Worm (Caenorhabditis elegans): ENCODE results near the gene dhs-31.

dhs-31 gene

DNA sequence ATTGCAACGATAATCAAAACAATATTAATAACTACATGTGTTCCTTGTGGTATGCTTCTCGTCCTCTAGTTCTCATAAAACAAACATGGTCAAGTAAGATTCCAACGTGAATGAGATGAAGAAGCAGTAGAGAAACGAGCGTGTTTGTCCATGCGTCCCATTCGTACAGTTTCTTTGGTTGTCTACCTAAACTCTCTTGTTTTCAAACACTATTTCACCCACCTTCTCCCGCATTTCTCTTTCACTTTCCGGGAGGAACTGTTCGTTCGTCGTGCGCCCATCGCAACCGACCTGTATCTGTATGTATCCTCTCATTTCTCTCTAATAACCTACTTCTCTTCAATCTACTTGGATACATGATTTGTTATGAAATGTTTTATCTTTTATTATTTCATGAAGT, 32.9 kb downstream of the dhs-31 start (continued):
- TF ChIP-seq aly-2 (tag; optimal IDR thresholded peaks at IDR 0.05): no peak
- TF ChIP-seq mxl-3 (GFP tag; optimal IDR thresholded peaks at IDR 0.05): peak; percentile 54
- no peak for TF ChIP-seq jun-1 (tag; optimal IDR thresholded peaks at IDR 0.05)
- TF ChIP-seq dve-1 (tag; optimal IDR thresholded peaks at IDR 0.05; ENCODE audit: insufficient read depth): peak; percentile 46
- TF ChIP-seq nhr-111 (GFP tag; optimal IDR thresholded peaks at IDR 0.05): no peak
- peak; percentile 50 for TF ChIP-seq hlh-11 (tag; optimal IDR thresholded peaks at IDR 0.05)
- no peak for TF ChIP-seq lin-38 (GFP tag; IDR thresholded peaks at IDR 0.05)
- TF ChIP-seq nhr-25 (tag; optimal IDR thresholded peaks at IDR 0.05; ENCODE audit: borderline replicate concordance, insufficient read depth): no peak
- no peak for TF ChIP-seq ZK546.5 (tag; optimal IDR thresholded peaks at IDR 0.05)
- no peak for TF ChIP-seq php-3 (GFP tag; IDR thresholded peaks at IDR 0.05)
- TF ChIP-seq vab-7 (GFP tag; IDR thresholded peaks at IDR 0.05): no peak
- TF ChIP-seq fos-1 (tag; optimal IDR thresholded peaks at IDR 0.05): no peak
- no peak for TF ChIP-seq egl-43 (GFP tag; IDR thresholded peaks at IDR 0.05)
- no peak for TF ChIP-seq T20F7.1 (GFP tag; optimal IDR thresholded peaks at IDR 0.05)
- 0 out of 2 replicates have a peak, but pooled peaks have one; percentile 50 for TF ChIP-seq hmg-1.1 (GFP tag; IDR thresholded peaks at IDR 0.05)
- peak; percentile 30 for TF ChIP-seq mes-2 (tag; optimal IDR thresholded peaks at IDR 0.05; ENCODE audit: poor library complexity, severe bottlenecking)
- no peak for TF ChIP-seq daf-16 (GFP tag; optimal IDR thresholded peaks at IDR 0.05)
- peak; percentile 20 for TF ChIP-seq daf-16 (tag; optimal IDR thresholded peaks at IDR 0.05)
- no peak for TF ChIP-seq unc-62 (GFP tag; optimal IDR thresholded peaks at IDR 0.05 in 1 of 2)
- no peak for TF ChIP-seq unc-62 (tag; optimal IDR thresholded peaks at IDR 0.05)
- TF ChIP-seq lsy-2 (tag; optimal IDR thresholded peaks at IDR 0.05): peak in 1 of 2 experiments; percentile 31
- TF ChIP-seq nhr-77 (tag; optimal IDR thresholded peaks at IDR 0.05): peak; percentile 5
- no peak for TF ChIP-seq unc-39 (tag; optimal IDR thresholded peaks at IDR 0.05)
- TF ChIP-seq F44E2.7 (GFP tag; IDR thresholded peaks at IDR 0.05): no peak
- no peak for TF ChIP-seq mdt-29 (GFP tag; IDR thresholded peaks at IDR 0.05)
- no peak for TF ChIP-seq zfp-2 (tag; optimal IDR thresholded peaks at IDR 0.05)
- 0 out of 4 replicates have a peak, but pooled peaks of 1 of the 2 experiments have one; percentile 16 for TF ChIP-seq madf-5 (GFP tag; IDR thresholded peaks at IDR 0.05)

DNA sequence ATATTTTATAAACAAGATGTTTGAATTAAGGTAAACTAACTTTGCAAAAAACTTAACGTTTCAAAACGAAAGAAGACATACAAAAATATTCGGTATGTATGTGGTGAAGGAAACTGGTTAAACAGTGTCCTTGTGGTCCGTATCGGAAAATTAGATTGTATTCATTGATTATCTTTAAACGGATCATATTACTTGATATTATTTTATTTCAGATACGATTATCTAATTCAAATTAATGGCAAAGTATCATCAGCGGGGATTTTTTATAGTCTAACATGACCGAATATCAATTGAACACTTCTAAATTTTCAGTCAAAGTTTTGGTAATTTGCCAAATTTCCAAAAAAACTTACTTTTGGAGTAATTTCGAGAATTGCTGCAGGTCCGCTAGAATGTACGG, 33.9 kb downstream of the dhs-31 start, which contains the start of gene C47E12.13:
Gene C47E12.13, minus strand, starts transcription at position 101 of the 400 bp plus-strand sequence.
- TF ChIP-seq mxl-3 (GFP tag; optimal IDR thresholded peaks at IDR 0.05) (no peak), unc-39 (tag; optimal IDR thresholded peaks at IDR 0.05) (no peak), lin-15B (tag; optimal IDR thresholded peaks at IDR 0.05) (no peak), mxl-2 (GFP tag; conservative IDR thresholded peaks at IDR 0.05) (no peak)

DNA sequence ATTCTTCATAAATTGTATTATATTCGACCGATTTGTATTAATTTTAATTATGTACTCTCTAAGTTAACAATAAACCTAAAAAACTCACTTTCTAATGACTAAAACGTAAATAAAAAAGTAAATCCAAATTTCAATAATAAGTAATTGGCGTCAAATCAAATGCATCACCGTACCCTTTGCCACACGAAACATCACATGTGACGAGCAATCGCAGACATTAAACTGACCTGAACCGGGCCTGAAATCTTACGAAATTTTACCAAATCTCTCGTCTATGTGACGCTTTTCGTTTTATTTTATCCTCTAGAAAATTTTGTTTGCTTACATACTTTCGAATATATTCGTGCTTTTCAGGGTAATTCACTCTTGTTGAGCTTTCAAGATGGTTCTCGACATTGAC, 37.3 kb downstream of the dhs-31 start, which contains the start of the genes C47E12.2 and sars-1:
Gene C47E12.2, minus strand, starts transcription at position 131 of the 400 bp plus-strand sequence.
Gene sars-1, plus strand, starts transcription at position 355 of the 400 bp plus-strand sequence.
- TF ChIP-seq hif-1 (tag; optimal IDR thresholded peaks at IDR 0.05) (no peak), mes-2 (tag; optimal IDR thresholded peaks at IDR 0.05; ENCODE audit: poor library complexity, severe bottlenecking) (peak; percentile 44), zip-2 (tag; optimal IDR thresholded peaks at IDR 0.05) (peak; percentile 86), lsy-2 (tag; optimal IDR thresholded peaks at IDR 0.05) (peak in 1 of 2 experiments; percentile 90)

DNA sequence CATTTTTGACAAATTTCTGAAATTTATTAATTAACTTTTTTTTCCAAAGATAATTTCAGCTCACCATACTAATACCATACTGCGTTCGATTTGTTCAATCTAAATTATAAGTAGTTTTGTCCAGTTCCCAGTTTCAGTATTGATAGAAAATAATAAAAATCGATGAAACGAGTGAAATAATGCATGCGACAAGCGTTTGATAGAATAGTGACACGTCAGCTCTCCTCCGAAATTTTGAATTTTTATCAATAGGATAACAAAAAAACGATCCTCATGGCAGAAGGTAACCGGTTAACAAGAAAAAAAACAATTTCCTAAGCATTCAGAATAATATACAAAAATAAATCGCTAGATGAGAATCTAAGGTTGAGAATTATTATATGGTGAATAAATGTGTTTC, 39.0 kb downstream of the dhs-31 start, which contains the start of gene C47E12.3:
Gene C47E12.3, minus strand, starts transcription at position 101 of the 400 bp plus-strand sequence.
- no peak for TF ChIP-seq lir-3 (tag; optimal IDR thresholded peaks at IDR 0.05)
- no peak for TF ChIP-seq snpc-1.2 (GFP tag; IDR thresholded peaks at IDR 0.05)
- no peak for TF ChIP-seq F49E8.2 (tag; optimal IDR thresholded peaks at IDR 0.05; ENCODE audit: borderline replicate concordance)
- no peak for TF ChIP-seq lim-7 (GFP tag; IDR thresholded peaks at IDR 0.05)
- no peak for TF ChIP-seq ceh-28 (tag; optimal IDR thresholded peaks at IDR 0.05)
- TF ChIP-seq nhr-11 (tag; optimal IDR thresholded peaks at IDR 0.05): no peak
- no peak for TF ChIP-seq ZK337.2 (GFP tag; IDR thresholded peaks at IDR 0.05)
- no peak for TF ChIP-seq pha-4 (GFP tag; IDR thresholded peaks at IDR 0.05)
- no peak for TF ChIP-seq pha-4 (tag; optimal IDR thresholded peaks at IDR 0.05)
- TF ChIP-seq gei-8 (GFP tag; optimal IDR thresholded peaks at IDR 0.05): no peak
- no peak for TF ChIP-seq mdl-1 (tag; optimal IDR thresholded peaks at IDR 0.05)
- TF ChIP-seq nhr-10 (tag; optimal IDR thresholded peaks at IDR 0.05): no peak
- no peak for TF ChIP-seq jun-1 (tag; optimal IDR thresholded peaks at IDR 0.05)
- TF ChIP-seq mep-1 (tag; optimal IDR thresholded peaks at IDR 0.05): no peak
- TF ChIP-seq zip-11 (GFP tag; IDR thresholded peaks at IDR 0.05): no peak
- TF ChIP-seq nhr-28 (tag; optimal IDR thresholded peaks at IDR 0.05): no peak
- no peak for TF ChIP-seq egl-43 (GFP tag; IDR thresholded peaks at IDR 0.05)
- TF ChIP-seq nhr-111 (GFP tag; optimal IDR thresholded peaks at IDR 0.05): no peak

Measured in whole organism, L4 larva.